Worm (Caenorhabditis elegans) whole organism, L4/young adult: Measurements from ENCODE around the gene Y69H2.15.

Source experiments
- W03F9.2 ChIP-seq: fragments of 150-350 bp; optimal IDR thresholded peaks from 2 replicates; lab custom pipeline; 2014; ENCODE audit warnings: missing biosample characterization, missing genetic modification characterization
- him-1 ChIP-seq: sonication (generic microtip); optimal IDR thresholded peaks from 2 replicates; lab custom pipeline; 2016; ENCODE audit warnings: missing genotype, missing genetic modification reagents, missing genetic modification characterization, missing compliant biosample characterization

- TF ChIP-seq him-1 (tag; lab: Kevin White, UChicago) (no peak), W03F9.2 (no peak)
Measured at ce11 chrV:18637544-18638366, 11.1 kb upstream of the Y69H2.15 start.
